Worm (Caenorhabditis elegans): ENCODE measurements around the gene srz-60.

DNA sequence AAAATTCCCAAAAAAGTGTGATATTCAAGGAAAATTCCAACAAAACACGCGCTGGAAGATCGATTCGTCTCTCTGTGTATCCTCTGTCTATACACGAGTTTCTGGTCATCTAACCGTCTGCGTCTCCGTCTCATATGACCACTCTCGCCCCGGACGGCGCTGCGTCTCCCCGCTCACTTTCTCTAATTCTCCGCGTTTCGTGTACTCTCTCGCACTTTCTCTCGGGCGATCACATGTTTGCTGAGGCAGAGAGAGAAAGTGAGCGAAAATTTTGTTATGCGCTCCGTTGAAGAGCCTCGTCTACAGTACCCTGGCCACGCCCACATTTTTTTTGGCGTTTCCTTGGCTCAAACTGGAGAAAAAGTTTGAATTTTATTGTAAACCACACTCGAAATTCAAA, 44.1 kb upstream of the srz-60 start:
- TF ChIP-seq nhr-76 (tag; optimal IDR thresholded peaks at IDR 0.05): no peak
- TF ChIP-seq bed-3 (GFP tag; optimal IDR thresholded peaks at IDR 0.05): no peak
- peak; percentile 51 for TF ChIP-seq mep-1 (tag; optimal IDR thresholded peaks at IDR 0.05)
- no peak for TF ChIP-seq nhr-2 (tag; optimal IDR thresholded peaks at IDR 0.05)
